Worm (Caenorhabditis elegans) whole organism, mixed stage, embryonic: ENCODE data around the gene vps-35.

Source experiments
- elt-3 ChIP-seq: fragments of 150-350 bp; optimal IDR thresholded peaks from 2 replicates; lab custom pipeline; 2014; ENCODE audit warnings: missing biosample characterization, missing genetic modification characterization
- hlh-1 ChIP-seq: fragments of 150-350 bp; optimal IDR thresholded peaks from 2 replicates; lab custom pipeline; 2014; ENCODE audit warnings: missing biosample characterization, missing genetic modification reagents, missing genetic modification characterization
- mab-5 ChIP-seq: fragments of 150-350 bp; optimal IDR thresholded peaks from 2 replicates; lab custom pipeline; 2014; ENCODE audit warnings: missing biosample characterization, missing genetic modification characterization
- nhr-12 ChIP-seq: fragments of 150-350 bp; optimal IDR thresholded peaks from 2 replicates; lab custom pipeline; 2014; ENCODE audit warnings: missing biosample characterization, missing genetic modification characterization
- pha-4 ChIP-seq: fragments of 150-350 bp; optimal IDR thresholded peaks from 2 replicates; lab custom pipeline; 2018; ENCODE audit warnings: missing biosample characterization, missing genetic modification reagents, missing genetic modification characterization
- snpc-4 ChIP-seq: fragments of 150-350 bp; optimal IDR thresholded peaks from 2 replicates; lab custom pipeline; 2014; ENCODE audit warnings: missing biosample characterization, missing genetic modification characterization
- zip-8 ChIP-seq: fragments of 150-350 bp; optimal IDR thresholded peaks from 2 replicates; lab custom pipeline; 2014; ENCODE audit warnings: missing biosample characterization, missing genetic modification characterization
- ztf-11 ChIP-seq: fragments of 150-350 bp; optimal IDR thresholded peaks from 2 replicates; lab custom pipeline; 2014; ENCODE audit warnings: missing biosample characterization, missing genetic modification characterization

- TF ChIP-seq snpc-4 (tag; lab: Kevin White, UChicago) (no peak), elt-3 (tag; lab: Kevin White, UChicago) (no peak), nhr-12 (tag; lab: Kevin White, UChicago) (no peak), ztf-11 (tag; lab: Kevin White, UChicago) (no peak), hlh-1 (tag; lab: Kevin White, UChicago) (no peak), zip-8 (tag; lab: Kevin White, UChicago) (no peak), mab-5 (no peak), pha-4 (no peak)
Observed at ce11 chrII:5911939-5912523, 4.4 kb downstream of the vps-35 start.
